Worm (Caenorhabditis elegans) whole organism, L4 larva: ENCODE results near the gene R09D1.12.

ENCODE experiments used
- F49E8.2 ChIP-seq: sonication (generic microtip); optimal IDR thresholded peaks from 2 replicates; lab custom pipeline; 2016; ENCODE audit warnings: missing compliant biosample characterization, mild to moderate bottlenecking, missing genetic modification characterization, borderline replicate concordance
- T20F7.1 ChIP-seq: fragments of 200-800 bp; sonication (Bioruptor generic); optimal IDR thresholded peaks from 2 replicates; lab custom pipeline; 2018; ENCODE audit warnings: mild to moderate bottlenecking, missing genetic modification characterization, missing compliant biosample characterization
- T26A8.4 ChIP-seq: fragments of 200-800 bp; sonication (Bioruptor generic); IDR thresholded peaks from 2 replicates; pipeline ENCODE4 v1.3.6; 2022; ENCODE audit warnings: missing genetic modification characterization, missing compliant biosample characterization
- Y105C5A.15 ChIP-seq: fragments of 200-800 bp; sonication (Bioruptor generic); IDR thresholded peaks from 2 replicates; pipeline ENCODE4 v1.3.6; 2022; ENCODE audit warnings: missing genetic modification characterization, missing compliant biosample characterization
- ZK337.2 ChIP-seq: fragments of 200-800 bp; sonication (Bioruptor generic); IDR thresholded peaks from 2 replicates; pipeline ENCODE4 v1.3.6; 2022; ENCODE audit warnings: missing genetic modification reagents, missing genetic modification characterization, missing compliant biosample characterization
- ZK546.5 ChIP-seq, 2 experiments: sonication (generic microtip); optimal IDR thresholded peaks; 2 replicates each; lab custom pipeline; 2017; ENCODE audit warnings: missing biosample characterization in 2 of 2, missing genetic modification characterization in 2 of 2
- aha-1 ChIP-seq: fragments of 150-350 bp; peaks from one replicate; lab custom pipeline; 2014; ENCODE audit warnings: missing biosample characterization, missing genetic modification characterization
- aly-2 ChIP-seq: sonication (generic microtip); optimal IDR thresholded peaks from 2 replicates; lab custom pipeline; 2018; ENCODE audit warnings: missing biosample characterization, missing genetic modification characterization
- ama-1 ChIP-seq: fragments of 150-350 bp; optimal IDR thresholded peaks from 2 replicates; lab custom pipeline; 2014; ENCODE audit warnings: inconsistent platforms, mixed read lengths
- ceh-28 ChIP-seq: fragments of 150-350 bp; optimal IDR thresholded peaks from 2 replicates; lab custom pipeline; 2014; ENCODE audit warnings: missing biosample characterization, missing genetic modification reagents, missing genetic modification characterization
- ceh-62 ChIP-seq: sonication (generic microtip); optimal IDR thresholded peaks from 2 replicates; lab custom pipeline; 2017; ENCODE audit warnings: missing biosample characterization, missing genetic modification characterization
- ces-1 ChIP-seq: fragments of 150-350 bp; sonication (generic microtip); optimal IDR thresholded peaks from 4 replicates; lab custom pipeline; 2014; ENCODE audit warnings: missing biosample characterization, missing genetic modification reagents, missing genetic modification characterization
- cey-2 ChIP-seq: sonication (generic microtip); optimal IDR thresholded peaks from 3 replicates; lab custom pipeline; 2017; ENCODE audit warnings: missing genetic modification characterization, mild to moderate bottlenecking, missing compliant biosample characterization, antibody characterized with exemption, borderline replicate concordance; ENCODE audit not compliant: insufficient read depth
- daf-12 ChIP-seq: fragments of 150-350 bp; optimal IDR thresholded peaks from 2 replicates; lab custom pipeline; 2014; ENCODE audit warnings: missing biosample characterization, missing genetic modification reagents, missing genetic modification characterization
- daf-16 ChIP-seq, 3 experiments: sonication (generic microtip); optimal IDR thresholded peaks; 2 replicates each; lab custom pipeline; 2016 to 2017; ENCODE audit warnings: missing genetic modification characterization in 3 of 3, missing genetic modification reagents in 3 of 3, mild to moderate bottlenecking in 2 of 3, missing compliant biosample characterization in 2 of 3, missing biosample characterization in 1 of 3, moderate library complexity in 1 of 3
- daf-19 ChIP-seq: fragments of 200-800 bp; sonication (Bioruptor generic); conservative IDR thresholded peaks from 2 replicates; pipeline ENCODE4 v1.3.6; 2022; ENCODE audit warnings: missing genetic modification characterization, missing compliant biosample characterization
- daf-8 ChIP-seq: fragments of 200-800 bp; sonication (Bioruptor generic); IDR thresholded peaks from 2 replicates; pipeline ENCODE4 v1.3.6; 2022; ENCODE audit warnings: missing genetic modification characterization, missing compliant biosample characterization
- dmd-6 ChIP-seq: fragments of 200-800 bp; sonication (Bioruptor generic); IDR thresholded peaks from 2 replicates; pipeline ENCODE4 v1.3.6; 2022; ENCODE audit warnings: missing genetic modification reagents, missing genetic modification characterization, missing compliant biosample characterization
- hif-1 ChIP-seq, 2 experiments: sonication (generic microtip); optimal IDR thresholded peaks; 2 replicates each; lab custom pipeline; 2016 to 2017; ENCODE audit warnings: missing compliant biosample characterization in 2 of 2, missing genetic modification characterization in 2 of 2, missing genetic modification reagents in 2 of 2, missing genotype in 2 of 2, mild to moderate bottlenecking in 1 of 2
- hlh-11 ChIP-seq: fragments of 200-800 bp; sonication (Bioruptor generic); optimal IDR thresholded peaks from 2 replicates; lab custom pipeline; 2018; ENCODE audit warnings: mild to moderate bottlenecking, missing genetic modification characterization, missing compliant biosample characterization
- hlh-30 ChIP-seq: sonication (generic microtip); optimal IDR thresholded peaks from 2 replicates; lab custom pipeline; 2017; ENCODE audit warnings: antibody characterized with exemption, mild to moderate bottlenecking, missing genetic modification characterization, missing compliant biosample characterization; ENCODE audit not compliant: insufficient read depth
- lin-15B ChIP-seq: fragments of 150-350 bp; sonication (generic microtip); optimal IDR thresholded peaks from 3 replicates; lab custom pipeline; 2014; ENCODE audit warnings: missing biosample characterization, missing genetic modification characterization
- lin-38 ChIP-seq: fragments of 200-800 bp; sonication (Bioruptor generic); IDR thresholded peaks from 2 replicates; pipeline ENCODE4 v1.3.6; 2022; ENCODE audit warnings: missing genetic modification reagents, missing genetic modification characterization, missing compliant biosample characterization
- lin-39 ChIP-seq: fragments of 150-350 bp; optimal IDR thresholded peaks from 2 replicates; lab custom pipeline; 2014; ENCODE audit warnings: missing biosample characterization, missing genetic modification reagents, missing genetic modification characterization
- madf-9 ChIP-seq: fragments of 200-800 bp; sonication (Bioruptor generic); conservative IDR thresholded peaks from 2 replicates; pipeline ENCODE4 v1.3.6; 2022; ENCODE audit warnings: missing genetic modification reagents, missing genetic modification characterization, missing compliant biosample characterization
- mdl-1 ChIP-seq, 2 experiments: fragments of 150-350 bp in 1 of 2; sonication (generic microtip) in 1 of 2; optimal IDR thresholded peaks; 2 replicates each; lab custom pipeline; 2014 to 2017; ENCODE audit warnings: missing biosample characterization in 2 of 2, missing genetic modification characterization in 2 of 2
- mxl-2 ChIP-seq: fragments of 200-800 bp; sonication (Bioruptor generic); conservative IDR thresholded peaks from 2 replicates; pipeline ENCODE4 v1.3.6; 2022; ENCODE audit warnings: missing genetic modification reagents, missing genetic modification characterization, missing compliant biosample characterization
- nhr-10 ChIP-seq: fragments of 150-350 bp; optimal IDR thresholded peaks from 2 replicates; lab custom pipeline; 2014; ENCODE audit warnings: missing biosample characterization, missing genetic modification characterization
- nhr-111 ChIP-seq: fragments of 200-800 bp; sonication (Bioruptor generic); optimal IDR thresholded peaks from 2 replicates; lab custom pipeline; 2018; ENCODE audit warnings: mild to moderate bottlenecking, missing genetic modification characterization, missing compliant biosample characterization
- nhr-237 ChIP-seq: sonication (generic microtip); optimal IDR thresholded peaks from 2 replicates; lab custom pipeline; 2017; ENCODE audit warnings: missing biosample characterization, missing genetic modification characterization
- nhr-28 ChIP-seq: fragments of 150-350 bp; optimal IDR thresholded peaks from 2 replicates; lab custom pipeline; 2014; ENCODE audit warnings: missing biosample characterization, missing genetic modification characterization
- nhr-42 ChIP-seq: fragments of 200-800 bp; sonication (Bioruptor generic); IDR thresholded peaks from 2 replicates; pipeline ENCODE4 v1.3.6; 2022; ENCODE audit warnings: missing genetic modification characterization, missing compliant biosample characterization
- nhr-48 ChIP-seq: sonication (generic microtip); optimal IDR thresholded peaks from 2 replicates; lab custom pipeline; 2016; ENCODE audit warnings: mild to moderate bottlenecking, missing genetic modification characterization, missing compliant biosample characterization
- nhr-76 ChIP-seq: fragments of 150-350 bp; optimal IDR thresholded peaks from 2 replicates; lab custom pipeline; 2014; ENCODE audit warnings: missing biosample characterization, missing genetic modification characterization
- php-3 ChIP-seq: fragments of 200-800 bp; sonication (Bioruptor generic); IDR thresholded peaks from 2 replicates; pipeline ENCODE4 v1.3.6; 2022; ENCODE audit warnings: missing genetic modification reagents, missing genetic modification characterization, missing compliant biosample characterization
- pqm-1 ChIP-seq: sonication (generic microtip); optimal IDR thresholded peaks from 2 replicates; lab custom pipeline; 2017; ENCODE audit warnings: missing biosample characterization, missing genetic modification characterization
- sdz-12 ChIP-seq: fragments of 200-800 bp; sonication (Bioruptor generic); optimal IDR thresholded peaks from 2 replicates; lab custom pipeline; 2018; ENCODE audit warnings: mild to moderate bottlenecking, missing genetic modification characterization, missing compliant biosample characterization
- set-16 ChIP-seq: fragments of 200-800 bp; sonication (Bioruptor generic); IDR thresholded peaks from 2 replicates; pipeline ENCODE4 v1.3.6; 2022; ENCODE audit warnings: missing genetic modification reagents, missing genetic modification characterization, missing compliant biosample characterization
- snpc-1.2 ChIP-seq: fragments of 200-800 bp; sonication (Bioruptor generic); IDR thresholded peaks from 2 replicates; pipeline ENCODE4 v1.3.6; 2022; ENCODE audit warnings: missing genetic modification reagents, missing genetic modification characterization, missing compliant biosample characterization
- unc-39 ChIP-seq: sonication (generic microtip); optimal IDR thresholded peaks from 2 replicates; lab custom pipeline; 2017; ENCODE audit warnings: missing biosample characterization, missing genetic modification characterization
- unc-62 ChIP-seq, 3 experiments: fragments of 150-350 bp in 1 of 3; sonication (generic microtip); optimal IDR thresholded peaks in 2 of 3; peaks in 1 of 3; 1 replicate in 1 of 3; 2 replicates in 2 of 3; lab custom pipeline; 2014 to 2017; ENCODE audit warnings: missing biosample characterization in 3 of 3, missing genetic modification characterization in 3 of 3, missing genetic modification reagents in 3 of 3, missing genotype in 1 of 3
- vab-7 ChIP-seq: fragments of 200-800 bp; sonication (Bioruptor generic); IDR thresholded peaks from 2 replicates; pipeline ENCODE4 v1.3.6; 2022; ENCODE audit warnings: missing genetic modification reagents, missing genetic modification characterization, missing compliant biosample characterization
- zag-1 ChIP-seq: fragments of 150-350 bp; optimal IDR thresholded peaks from 2 replicates; lab custom pipeline; 2014; ENCODE audit warnings: missing biosample characterization, missing genetic modification characterization
- zfp-2 ChIP-seq: sonication (generic microtip); optimal IDR thresholded peaks from 2 replicates; lab custom pipeline; 2016; ENCODE audit warnings: mild to moderate bottlenecking, missing genetic modification characterization, missing compliant biosample characterization
- zip-2 ChIP-seq: fragments of 150-350 bp; optimal IDR thresholded peaks from 2 replicates; lab custom pipeline; 2014; ENCODE audit warnings: missing biosample characterization, missing genetic modification characterization

Gene R09D1.12

DNA sequence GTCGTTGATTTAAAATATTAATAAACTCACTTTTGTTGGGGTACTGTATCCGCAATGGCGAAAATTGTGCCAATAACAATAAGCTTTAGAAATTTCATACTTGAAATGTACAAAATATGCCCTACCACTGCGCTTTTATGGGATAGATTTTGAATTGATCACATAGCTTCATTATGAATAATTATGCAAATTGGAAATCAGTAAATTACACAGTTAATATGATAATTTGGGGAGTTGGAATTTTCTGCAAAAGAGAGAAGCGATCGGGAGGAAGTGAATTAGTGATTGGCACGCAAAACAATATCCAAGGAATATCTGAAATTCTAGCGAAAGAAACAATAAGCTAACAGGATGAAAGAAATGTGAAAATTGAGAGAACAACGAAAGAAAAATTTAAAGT is 26.0 kb downstream of the R09D1.12 start, which contains the start of gene M176.10 (continued):
- no peak for TF ChIP-seq lin-15B (tag; lab: Kevin White, UChicago)

DNA sequence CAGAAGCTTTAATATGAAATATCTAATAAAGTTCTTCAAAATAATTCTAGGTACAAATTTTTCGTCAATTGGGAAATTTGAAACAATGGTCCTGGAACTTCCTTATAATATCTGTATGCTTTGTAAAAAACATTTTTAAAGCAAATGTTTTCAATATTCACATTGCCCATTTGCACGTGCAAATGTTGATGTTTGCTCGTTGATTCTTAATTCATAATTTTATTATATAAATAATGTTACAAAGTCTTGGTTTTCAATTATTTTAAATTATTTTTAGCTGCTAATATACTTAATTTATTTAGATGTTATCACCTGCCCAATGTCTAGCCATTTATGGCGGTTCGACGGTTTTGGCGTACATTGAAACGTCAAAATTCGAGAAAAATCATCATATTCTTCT is 30.1 kb downstream of the R09D1.12 start, which contains the start of gene M176.11:
TSS of gene M176.11 (plus strand) at position 301 of the 400 bp plus-strand sequence.
- TF ChIP-seq madf-9 (GFP tag; lab: Robert Waterston, UW): no peak
- no peak for TF ChIP-seq mdl-1 (tag; optimal IDR thresholded peaks at IDR 0.05; lab: Kevin White, UChicago)
- TF ChIP-seq dmd-6: no peak
- no peak for TF ChIP-seq ama-1 (lab: Kevin White, UChicago)
- TF ChIP-seq daf-19 (GFP tag; lab: Robert Waterston, UW): no peak
- no peak for TF ChIP-seq cey-2 (tag; lab: Kevin White, UChicago)
- TF ChIP-seq aly-2 (tag; lab: Kevin White, UChicago): no peak
- TF ChIP-seq set-16 (GFP tag; lab: Robert Waterston, UW): no peak
- TF ChIP-seq, all 104 proteins: peak for 0

DNA sequence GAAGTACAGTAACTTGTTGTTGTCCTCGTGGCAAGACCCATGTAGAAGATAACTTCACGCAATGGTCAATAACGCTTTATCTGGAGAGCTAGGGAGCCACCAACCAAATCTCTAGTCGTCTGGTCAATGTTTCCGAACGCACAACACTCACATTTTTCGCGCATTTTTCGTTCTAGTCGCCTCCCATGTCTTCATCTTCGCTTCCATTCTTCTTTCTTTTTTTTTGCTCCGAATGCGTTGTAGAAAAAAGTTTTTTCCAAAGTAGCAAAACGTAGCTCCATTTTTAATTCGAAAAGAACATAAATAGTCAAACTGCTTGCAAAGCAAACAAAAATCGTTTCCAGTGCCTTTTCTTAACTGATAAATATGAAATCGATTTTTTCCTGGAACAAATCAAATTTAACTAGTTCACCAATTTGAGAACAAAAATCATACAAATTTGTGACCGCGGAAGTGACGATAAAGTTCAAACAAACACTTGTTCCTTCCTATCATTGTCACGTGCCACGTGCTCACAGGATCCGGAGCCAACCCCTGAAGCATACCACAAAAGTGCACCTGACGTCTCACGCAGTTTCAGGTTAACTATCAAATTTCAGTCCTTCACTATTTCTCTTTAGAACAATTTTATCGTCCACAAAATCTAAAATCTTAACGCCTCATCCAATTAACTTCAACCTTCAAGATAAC is 33.1 kb downstream of the R09D1.12 start:
- TF ChIP-seq nhr-76 (no peak), pqm-1 (tag; lab: Kevin White, UChicago) (no peak), nhr-28 (tag; lab: Kevin White, UChicago) (peak; percentile 37), F49E8.2 (tag; lab: Kevin White, UChicago) (no peak), ZK337.2 (no peak), hif-1 (tag; optimal IDR thresholded peaks at IDR 0.05; lab: Kevin White, UChicago) (no peak), zip-2 (no peak), ceh-28 (no peak), Y105C5A.15 (GFP tag; lab: Robert Waterston, UW) (no peak), zfp-2 (no peak), mxl-2 (no peak), unc-39 (tag; lab: Kevin White, UChicago) (no peak), dmd-6 (peak; percentile 58), T20F7.1 (GFP tag; lab: Kevin White, UChicago) (no peak), daf-8 (GFP tag; lab: Robert Waterston, UW) (no peak), hlh-11 (tag; lab: Kevin White, UChicago) (peak; percentile 3), vab-7 (GFP tag; lab: Robert Waterston, UW) (no peak), ces-1 (GFP tag; lab: Kevin White, UChicago) (no peak), aly-2 (tag; lab: Kevin White, UChicago) (no peak), lin-38 (no peak), sdz-12 (GFP tag; lab: Kevin White, UChicago) (no peak), hlh-30 (tag; lab: Kevin White, UChicago) (peak; percentile 24), zag-1 (tag; lab: Kevin White, UChicago) (no peak), nhr-111 (GFP tag; lab: Kevin White, UChicago) (no peak), daf-16 (GFP tag; optimal IDR thresholded peaks at IDR 0.05; lab: Kevin White, UChicago) (no peak), daf-16 (tag; optimal IDR thresholded peaks at IDR 0.05; lab: Kevin White, UChicago) (peak; percentile 10), nhr-10 (no peak), php-3 (GFP tag; lab: Robert Waterston, UW) (no peak), nhr-42 (GFP tag; lab: Robert Waterston, UW) (no peak), aha-1 (tag; lab: Kevin White, UChicago) (no peak), daf-19 (GFP tag; lab: Robert Waterston, UW) (no peak), ZK546.5 (tag; optimal IDR thresholded peaks at IDR 0.05; lab: Kevin White, UChicago) (no peak), nhr-237 (tag; lab: Kevin White, UChicago) (no peak), nhr-48 (no peak), ama-1 (lab: Kevin White, UChicago) (no peak), lin-39 (tag; lab: Kevin White, UChicago) (no peak), unc-62 (GFP tag; optimal IDR thresholded peaks at IDR 0.05 in 1 of 2; lab: Kevin White, UChicago) (peak in 1 of 2 experiments; percentile 91), unc-62 (tag; optimal IDR thresholded peaks at IDR 0.05; lab: Kevin White, UChicago) (no peak), set-16 (GFP tag; lab: Robert Waterston, UW) (no peak), ceh-62 (no peak), snpc-1.2 (no peak), T26A8.4 (GFP tag; lab: Robert Waterston, UW) (no peak), daf-12 (no peak)
